Worm (Caenorhabditis elegans) whole organism, L1 larva: ENCODE data around the gene ulp-3.

ENCODE experiments used
- ama-1 ChIP-seq: fragments of 150-350 bp; optimal IDR thresholded peaks from 2 replicates; lab custom pipeline; 2014
- fkh-4 ChIP-seq: sonication (generic microtip); optimal IDR thresholded peaks from 2 replicates; lab custom pipeline; 2016; ENCODE audit warnings: missing compliant biosample characterization, missing genetic modification characterization, borderline replicate concordance
- jun-1 ChIP-seq: fragments of 150-350 bp; optimal IDR thresholded peaks from 2 replicates; lab custom pipeline; 2014; ENCODE audit warnings: missing biosample characterization, missing genetic modification reagents, missing genetic modification characterization
- lin-39 ChIP-seq: fragments of 150-350 bp; optimal IDR thresholded peaks from 2 replicates; lab custom pipeline; 2014; ENCODE audit warnings: missing biosample characterization, missing genetic modification reagents, missing genetic modification characterization
- mab-9 ChIP-seq: fragments of 200-800 bp; sonication (Bioruptor generic); IDR thresholded peaks from 2 replicates; pipeline ENCODE4 v1.3.6; 2022; ENCODE audit warnings: missing genetic modification reagents, missing genetic modification characterization, missing compliant biosample characterization
- nhr-237 ChIP-seq: fragments of 150-350 bp; optimal IDR thresholded peaks from 2 replicates; lab custom pipeline; 2014; ENCODE audit warnings: missing biosample characterization, missing genetic modification characterization
- nhr-28 ChIP-seq: fragments of 150-350 bp; optimal IDR thresholded peaks from 2 replicates; lab custom pipeline; 2014; ENCODE audit warnings: missing biosample characterization, missing genetic modification characterization
- snpc-4 ChIP-seq: fragments of 150-350 bp; optimal IDR thresholded peaks from 2 replicates; lab custom pipeline; 2014; ENCODE audit warnings: missing biosample characterization, missing genetic modification characterization
- unc-130 ChIP-seq: fragments of 150-350 bp; optimal IDR thresholded peaks from 2 replicates; lab custom pipeline; 2017; ENCODE audit warnings: missing biosample characterization, missing genetic modification characterization, inconsistent platforms
- ztf-11 ChIP-seq, 2 experiments: sonication (generic microtip); optimal IDR thresholded peaks; 2 replicates each; lab custom pipeline; 2016 to 2017; ENCODE audit warnings: missing genetic modification characterization in 2 of 2, missing biosample characterization in 1 of 2, missing compliant biosample characterization in 1 of 2

ce11 chrIV:1972271-1972670 is 8.8 kb downstream of the ulp-3 start, which contains the start of gene Y76B12C.4:
- TF ChIP-seq mab-9 (GFP tag; lab: Robert Waterston, UW) (no peak), nhr-237 (no peak), unc-130 (tag; lab: Kevin White, UChicago) (no peak), ama-1 (no peak), lin-39 (tag; lab: Kevin White, UChicago) (no peak), nhr-28 (tag; lab: Kevin White, UChicago) (no peak), ztf-11 (tag; optimal IDR thresholded peaks at IDR 0.05; lab: Kevin White, UChicago) (no peak), jun-1 (tag; lab: Kevin White, UChicago) (no peak), fkh-4 (tag; lab: Kevin White, UChicago) (no peak), snpc-4 (tag; lab: Kevin White, UChicago) (no peak)
